Fruit fly (Drosophila melanogaster) whole organism, pupa: ENCODE results near the gene CG3690.

Source experiments
- CG10348 ChIP-seq: fragments of 200-800 bp; sonication (Bioruptor generic); IDR thresholded peaks from 2 replicates; pipeline ENCODE4 v1.3.6; 2022; ENCODE audit warnings: missing biosample characterization, missing genetic modification characterization
- CG12605 ChIP-seq: fragments of 200-800 bp; sonication (Bioruptor generic); IDR thresholded peaks from 2 replicates; pipeline ENCODE4 v1.3.6; 2022; ENCODE audit warnings: missing biosample characterization, missing genetic modification characterization
- CG13204 ChIP-seq: fragments of 200-800 bp; sonication (Bioruptor generic); optimal IDR thresholded peaks from 2 replicates; lab custom pipeline; 2018; ENCODE audit warnings: missing biosample characterization, mild to moderate bottlenecking, missing genetic modification characterization, moderate library complexity
- CG14655 ChIP-seq: fragments of 200-800 bp; sonication (Bioruptor generic); optimal IDR thresholded peaks from 3 replicates; lab custom pipeline; 2017; ENCODE audit warnings: mild to moderate bottlenecking, missing biosample characterization, missing genetic modification reagents, missing genetic modification characterization
- CG15710 ChIP-seq: fragments of 200-800 bp; sonication (Bioruptor generic); optimal IDR thresholded peaks from 2 replicates; lab custom pipeline; 2018; ENCODE audit warnings: missing biosample characterization, mild to moderate bottlenecking, missing genetic modification characterization, moderate library complexity
- CG17806 ChIP-seq: fragments of 200-800 bp; sonication (Bioruptor generic); optimal IDR thresholded peaks from 2 replicates; lab custom pipeline; 2018; ENCODE audit warnings: missing biosample characterization, mild to moderate bottlenecking, missing genetic modification characterization, moderate library complexity
- CG32121 ChIP-seq: fragments of 200-800 bp; sonication (Bioruptor generic); IDR thresholded peaks from 2 replicates; pipeline ENCODE4 v1.3.6; 2022; ENCODE audit warnings: missing biosample characterization, missing genetic modification characterization
- CG34367 ChIP-seq: fragments of 200-800 bp; sonication (Bioruptor generic); optimal IDR thresholded peaks from 2 replicates; lab custom pipeline; 2018; ENCODE audit warnings: missing biosample characterization, mild to moderate bottlenecking, missing genetic modification characterization
- CG4496 ChIP-seq: fragments of 200-800 bp; sonication (Bioruptor generic); IDR thresholded peaks from 3 replicates; pipeline ENCODE4 v1.3.6; 2022; ENCODE audit warnings: missing biosample characterization, missing genetic modification characterization
- CG8159 ChIP-seq: fragments of 200-800 bp; sonication (Bioruptor generic); optimal IDR thresholded peaks from 3 replicates; lab custom pipeline; 2018; ENCODE audit warnings: missing biosample characterization, mild to moderate bottlenecking, missing genetic modification characterization, moderate library complexity
- CG8301 ChIP-seq: fragments of 200-800 bp; sonication (Bioruptor generic); optimal IDR thresholded peaks from 2 replicates; lab custom pipeline; 2018; ENCODE audit warnings: missing biosample characterization, mild to moderate bottlenecking, missing genetic modification characterization
- CG9948 ChIP-seq: fragments of 200-800 bp; sonication (Bioruptor generic); optimal IDR thresholded peaks from 2 replicates; lab custom pipeline; 2018; ENCODE audit warnings: missing biosample characterization, mild to moderate bottlenecking, missing genetic modification characterization, moderate library complexity
- D1 ChIP-seq: fragments of 200-800 bp; sonication (Bioruptor generic); optimal IDR thresholded peaks from 2 replicates; lab custom pipeline; 2018; ENCODE audit warnings: missing biosample characterization, mild to moderate bottlenecking, missing genetic modification characterization, moderate library complexity
- EcR ChIP-seq: fragments of 200-800 bp; sonication (Bioruptor generic); optimal IDR thresholded peaks from 3 replicates; lab custom pipeline; 2019; ENCODE audit warnings: missing biosample characterization, missing genetic modification characterization, mild to moderate bottlenecking, moderate library complexity, missing genetic modification reagents
- Ets98B ChIP-seq: fragments of 200-800 bp; sonication (Bioruptor generic); IDR thresholded peaks from 2 replicates; pipeline ENCODE4 v1.3.6; 2022; ENCODE audit warnings: missing biosample characterization, missing genetic modification characterization
- Pif1A ChIP-seq: fragments of 200-800 bp; sonication (Bioruptor generic); optimal IDR thresholded peaks from 3 replicates; lab custom pipeline; 2016; ENCODE audit warnings: missing biosample characterization, missing genetic modification characterization
- Pif1B ChIP-seq: fragments of 200-800 bp; sonication (Bioruptor generic); optimal IDR thresholded peaks from 3 replicates; lab custom pipeline; 2016; ENCODE audit warnings: missing biosample characterization, missing genetic modification characterization
- Snoo ChIP-seq: fragments of 200-800 bp; sonication (Bioruptor generic); optimal IDR thresholded peaks from 3 replicates; lab custom pipeline; 2017; ENCODE audit warnings: missing biosample characterization, mild to moderate bottlenecking, missing genetic modification characterization, inconsistent platforms
- fd96Ca ChIP-seq: fragments of 200-800 bp; sonication (Bioruptor generic); IDR thresholded peaks from 3 replicates; pipeline ENCODE4 v1.3.6; 2022; ENCODE audit warnings: missing biosample characterization, missing genetic modification characterization
- gl ChIP-seq: fragments of 200-800 bp; sonication (Bioruptor generic); optimal IDR thresholded peaks from 2 replicates; lab custom pipeline; 2018; ENCODE audit warnings: missing biosample characterization, mild to moderate bottlenecking, missing genetic modification characterization
- rn ChIP-seq: fragments of 200-800 bp; sonication (Bioruptor generic); IDR thresholded peaks from 2 replicates; pipeline ENCODE4 v1.3.6; 2022; ENCODE audit warnings: missing biosample characterization, missing genetic modification characterization

The CG3690 gene

dm6 chrX:908763-909497 is 42.8 kb downstream of the CG3690 start:
- TF ChIP-seq Pif1B (peak; percentile 6), CG4496 (GFP tag; lab: Robert Waterston, UW) (0 out of 3 replicates have a peak, but pooled peaks have one; percentile 5), Ets98B (no peak), EcR (GFP tag; lab: Kevin White, UChicago) (peak; percentile 54)

DNA sequence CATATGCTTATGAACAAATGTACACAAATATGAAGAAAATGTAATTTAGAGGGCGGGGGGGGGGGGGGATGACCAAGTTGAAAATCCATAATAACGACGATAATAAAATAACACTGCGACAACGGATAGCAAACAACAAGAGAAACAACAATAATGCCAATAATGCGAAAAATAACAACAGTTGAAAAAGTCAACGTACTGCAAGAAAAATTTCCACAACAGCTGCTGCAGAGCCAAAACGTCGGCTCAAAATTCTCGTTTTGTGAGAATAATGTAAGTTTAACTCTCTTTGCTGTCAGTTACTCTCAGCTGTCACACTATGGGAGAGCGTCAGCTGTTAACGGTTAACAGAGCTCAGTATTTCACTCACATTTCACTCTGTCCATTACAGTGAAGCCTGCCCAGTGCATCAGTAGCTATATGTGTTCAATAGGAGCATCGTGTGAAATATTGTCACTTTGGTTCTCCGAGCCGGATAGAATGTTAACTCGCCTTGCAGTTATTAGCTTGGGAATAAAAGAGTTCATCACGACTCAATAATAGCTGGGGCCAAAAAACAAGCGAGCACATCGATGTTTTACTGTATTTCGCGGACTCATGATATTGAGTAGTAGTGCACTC is 50.9 kb downstream of the CG3690 start:
- peak; percentile 90 for TF ChIP-seq CG17806 (tag; lab: Kevin White, UChicago)
- TF ChIP-seq CG15710, result peak; percentile 91
- TF ChIP-seq EcR (GFP tag; lab: Kevin White, UChicago), result peak; percentile 92
- TF ChIP-seq CG34367 (tag; lab: Kevin White, UChicago), result peak; percentile 88
- peak; percentile 94 for TF ChIP-seq CG32121
- peak; percentile 96 for TF ChIP-seq CG4496 (GFP tag; lab: Robert Waterston, UW)
- TF ChIP-seq CG8301 (tag; lab: Kevin White, UChicago), result peak; percentile 91
- TF ChIP-seq CG9948, result peak; percentile 86
- TF ChIP-seq CG8159 (tag; lab: Kevin White, UChicago), result peak; percentile 90
- peak; percentile 70; the same call in 1 of the 2 replicates for TF ChIP-seq rn (GFP tag; lab: Robert Waterston, UW)
- peak; percentile 86 for TF ChIP-seq CG12605 (GFP tag; lab: Robert Waterston, UW)
- peak; percentile 84 for TF ChIP-seq gl
- peak; percentile 60 for TF ChIP-seq CG13204 (GFP tag; lab: Kevin White, UChicago)
- TF ChIP-seq Pif1B, result peak; percentile 92
- TF ChIP-seq fd96Ca (GFP tag; lab: Robert Waterston, UW), result peak; percentile 97
- TF ChIP-seq Pif1A (GFP tag; lab: Kevin White, UChicago), result peak; percentile 93
- peak; percentile 90 for TF ChIP-seq Snoo (tag; lab: Kevin White, UChicago)
- TF ChIP-seq D1 (tag; lab: Kevin White, UChicago), result peak; percentile 55
- TF ChIP-seq CG10348 (GFP tag; lab: Robert Waterston, UW), result peak; percentile 84
- peak; percentile 95 for TF ChIP-seq Ets98B
- TF ChIP-seq CG14655, result peak; percentile 89

DNA sequence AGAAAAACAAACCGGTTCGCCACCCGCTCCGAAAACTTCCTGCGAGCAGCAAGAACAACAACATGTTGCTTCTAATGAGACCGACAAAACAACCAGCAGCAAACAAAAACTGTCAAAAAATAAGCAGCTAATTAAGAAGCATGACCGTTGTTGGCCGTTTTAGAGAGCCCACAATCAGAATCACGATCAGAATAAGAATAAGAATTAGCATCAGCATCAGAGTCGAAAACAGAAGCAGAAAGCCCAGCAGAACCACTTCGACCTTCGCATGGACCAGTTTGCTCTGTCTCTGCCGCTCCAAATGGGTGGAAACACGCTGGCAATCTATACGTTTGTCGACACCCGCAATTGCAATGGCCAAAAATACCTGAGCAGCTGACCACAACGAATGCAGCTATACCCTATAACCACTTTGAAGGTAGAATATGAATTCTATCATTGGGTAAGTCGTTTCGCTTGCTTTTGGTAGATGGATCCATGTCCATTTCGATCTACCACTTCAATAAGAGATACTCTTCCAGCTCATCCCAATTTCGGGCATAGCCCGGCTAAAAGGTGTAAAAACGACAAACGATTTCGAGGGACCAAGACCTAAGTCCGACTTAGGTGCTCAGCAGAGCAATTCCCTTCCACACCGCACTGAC is 52.2 kb downstream of the CG3690 start:
- TF ChIP-seq Pif1B (no peak), fd96Ca (GFP tag; lab: Robert Waterston, UW) (0 out of 3 replicates have a peak, but pooled peaks have one; percentile 34)
